Worm (Caenorhabditis elegans): ENCODE results near the gene ctg-2.
A peak's percentile ranks its signal among the peaks of the same experiment; 100 is the strongest.

ctg-2 gene

ce11 chrII:8561227-8561626, 46.4 kb downstream of the ctg-2 start, which contains the start of gene iff-2 (continued):
- peak; percentile 61 for TF ChIP-seq peb-1 (tag; optimal IDR thresholded peaks at IDR 0.05)
- TF ChIP-seq lin-39 (tag; optimal IDR thresholded peaks at IDR 0.05) = no peak

- TF ChIP-seq snpc-4 (tag; optimal IDR thresholded peaks at IDR 0.05) = no peak
- no peak for TF ChIP-seq unc-55 (GFP tag; optimal IDR thresholded peaks at IDR 0.05)
- no peak for TF ChIP-seq alr-1 (tag; optimal IDR thresholded peaks at IDR 0.05)
- no peak for TF ChIP-seq mbf-1 (tag; optimal IDR thresholded peaks at IDR 0.05)
- TF ChIP-seq ama-1 (optimal IDR thresholded peaks at IDR 0.05) = no peak
- TF ChIP-seq ztf-1 (GFP tag; conservative IDR thresholded peaks at IDR 0.05) = no peak
- TF ChIP-seq elt-1 (tag; optimal IDR thresholded peaks at IDR 0.05) = no peak
- TF ChIP-seq gmeb-1 (tag; optimal IDR thresholded peaks at IDR 0.05) = no peak
- no peak for TF ChIP-seq F13H6.1 (tag; optimal IDR thresholded peaks at IDR 0.05)
- TF ChIP-seq ztf-4 (tag; optimal IDR thresholded peaks at IDR 0.05) = no peak
- TF ChIP-seq sem-4 (tag; optimal IDR thresholded peaks at IDR 0.05) = no peak
Measured at ce11 chrII:8562002-8562401, 47.1 kb downstream of the ctg-2 start, which contains the start of gene F54C9.14. TSS of gene F54C9.14 (plus strand) at chrII:8562302.

ce11 chrII:8566039-8566438, 51.2 kb downstream of the ctg-2 start, which contains the start of gene stc-1:
TSS of gene stc-1 (minus strand) at chrII:8566139.
- TF ChIP-seq C34F6.9 (tag; optimal IDR thresholded peaks at IDR 0.05) (peak; percentile 36), ztf-1 (GFP tag; conservative IDR thresholded peaks at IDR 0.05) (no peak), nhr-12 (tag; optimal IDR thresholded peaks at IDR 0.05) (no peak), sma-3 (GFP tag; optimal IDR thresholded peaks at IDR 0.05) (peak; percentile 13), crh-2 (tag; optimal IDR thresholded peaks at IDR 0.05) (peak; percentile 43), mbf-1 (tag; optimal IDR thresholded peaks at IDR 0.05) (no peak), R02D3.7 (tag; optimal IDR thresholded peaks at IDR 0.05) (no peak), lsy-2 (tag; optimal IDR thresholded peaks at IDR 0.05) (peak in 1 of 2 experiments; percentile 58), gmeb-1 (tag; optimal IDR thresholded peaks at IDR 0.05) (peak; percentile 84), unc-55 (GFP tag; optimal IDR thresholded peaks at IDR 0.05) (peak; percentile 41), F13H6.1 (tag; optimal IDR thresholded peaks at IDR 0.05) (no peak), nhr-129 (tag; optimal IDR thresholded peaks at IDR 0.05) (peak; percentile 23), nhr-6 (tag; optimal IDR thresholded peaks at IDR 0.05) (no peak), peb-1 (tag; optimal IDR thresholded peaks at IDR 0.05) (no peak), elt-1 (tag; optimal IDR thresholded peaks at IDR 0.05) (no peak)

Measured in whole organism, L2 larva.